Worm (Caenorhabditis elegans) whole organism, young adult: Measurements from ENCODE around the gene F32D8.1.

Experiments
- B0035.1 ChIP-seq: sonication (generic microtip); optimal IDR thresholded peaks from 2 replicates; lab custom pipeline; 2016; ENCODE audit warnings: missing genetic modification characterization, mild to moderate bottlenecking, missing compliant biosample characterization, missing genotype, missing genetic modification reagents
- F23B12.7 ChIP-seq: sonication (generic microtip); optimal IDR thresholded peaks from 2 replicates; lab custom pipeline; 2017; ENCODE audit warnings: missing genetic modification characterization, mild to moderate bottlenecking, missing compliant biosample characterization, antibody characterized with exemption, moderate library complexity; ENCODE audit not compliant: insufficient read depth
- F33H1.4 ChIP-seq: fragments of 200-800 bp; sonication (Bioruptor generic); IDR thresholded peaks from 2 replicates; pipeline ENCODE4 v1.3.6; 2022; ENCODE audit warnings: missing genetic modification reagents, missing genetic modification characterization, missing compliant biosample characterization
- T26A5.8 ChIP-seq: sonication (generic microtip); optimal IDR thresholded peaks from 2 replicates; lab custom pipeline; 2016; ENCODE audit warnings: missing genetic modification characterization, missing compliant biosample characterization
- athp-1 ChIP-seq: sonication (generic microtip); optimal IDR thresholded peaks from 2 replicates; lab custom pipeline; 2017; ENCODE audit warnings: mild to moderate bottlenecking, missing genetic modification characterization, missing compliant biosample characterization
- hlh-26 ChIP-seq: fragments of 200-800 bp; sonication (Bioruptor generic); conservative IDR thresholded peaks from 2 replicates; pipeline ENCODE4 v1.3.6; 2022; ENCODE audit warnings: missing genetic modification reagents, missing genetic modification characterization, missing compliant biosample characterization
- tlf-1 ChIP-seq: fragments of 200-800 bp; sonication (Bioruptor generic); optimal IDR thresholded peaks from 2 replicates; lab custom pipeline; 2018; ENCODE audit warnings: mild to moderate bottlenecking, missing genetic modification characterization, missing compliant biosample characterization
- ztf-28 ChIP-seq: fragments of 200-800 bp; sonication (Bioruptor generic); IDR thresholded peaks from 2 replicates; pipeline ENCODE4 v1.3.6; 2022; ENCODE audit warnings: missing genetic modification reagents, missing genetic modification characterization, missing compliant biosample characterization

ce11 chrV:10902682-10903081 is 22.1 kb downstream of the F32D8.1 start, which contains the start of gene F32D8.8:
- TF ChIP-seq F23B12.7 (tag; lab: Kevin White, UChicago): no peak
- TF ChIP-seq athp-1: no peak
- TF ChIP-seq hlh-26: no peak
- no peak for TF ChIP-seq ztf-28 (GFP tag; lab: Robert Waterston, UW)
- no peak for TF ChIP-seq B0035.1 (tag; lab: Kevin White, UChicago)
- TF ChIP-seq F33H1.4 (GFP tag; lab: Robert Waterston, UW): no peak
- TF ChIP-seq T26A5.8 (tag; lab: Kevin White, UChicago): no peak
- no peak for TF ChIP-seq tlf-1
